Worm (Caenorhabditis elegans): ENCODE measurements around the gene R09H10.3.

DNA sequence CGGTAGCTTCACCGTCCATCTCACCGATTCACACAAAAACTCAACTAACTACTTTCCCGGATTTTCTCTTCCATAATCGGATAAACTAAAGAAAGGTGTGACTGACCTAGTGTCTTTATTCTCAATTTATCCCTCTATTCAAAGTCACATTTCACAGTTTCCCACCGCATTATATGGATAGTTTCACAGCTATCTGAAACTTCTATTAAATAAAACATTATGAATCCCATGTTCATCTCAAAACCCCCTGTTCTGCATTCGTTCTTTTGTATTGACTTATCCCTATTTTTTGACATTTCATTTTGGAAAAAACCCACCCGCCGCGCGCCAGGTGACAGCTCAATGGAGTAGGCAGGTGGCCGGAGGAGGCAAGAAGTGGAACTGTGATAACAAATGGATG, 39.0 kb upstream of the R09H10.3 start:
- no peak for TF ChIP-seq elt-4 (tag; optimal IDR thresholded peaks at IDR 0.05)
- TF ChIP-seq hlh-15 (tag; optimal IDR thresholded peaks at IDR 0.05) = no peak
- TF ChIP-seq fkh-10 (GFP tag; optimal IDR thresholded peaks at IDR 0.05) = no peak
- TF ChIP-seq pqm-1 (tag; optimal IDR thresholded peaks at IDR 0.05) = no peak
- no peak for TF ChIP-seq pha-2 (tag; optimal IDR thresholded peaks at IDR 0.05)

Data from whole organism, late embryonic.